Fruit fly (Drosophila melanogaster): ENCODE data around the gene CG3176.

The CG3176 gene

DNA sequence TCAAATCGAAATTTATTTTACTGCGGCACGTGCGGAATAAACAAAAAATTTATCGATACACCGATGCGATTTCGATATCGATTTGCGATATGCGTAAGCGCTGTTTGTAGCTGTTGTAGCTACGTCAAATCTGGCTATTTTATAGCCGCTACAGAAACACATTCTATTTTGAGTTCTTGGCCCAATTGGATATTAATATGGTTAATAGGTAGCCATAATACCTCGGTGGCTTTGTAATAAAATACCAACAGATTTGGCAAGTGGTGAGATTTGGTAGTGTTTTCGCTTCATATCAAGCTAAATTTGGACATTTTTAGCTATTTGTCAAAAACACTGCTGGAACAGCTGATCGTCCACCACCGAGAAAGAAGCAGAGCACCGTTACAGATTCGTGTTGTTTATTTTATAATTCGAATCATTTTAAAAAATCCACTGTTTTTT, 5.9 kb downstream of the CG3176 start, which contains the start of the genes CG18273 and CG3156 (continued):
- TF ChIP-seq CG7987 (GFP tag; optimal IDR thresholded peaks at IDR 0.05), result no peak
- no peak for TF ChIP-seq dati (GFP tag; IDR thresholded peaks at IDR 0.05)
- TF ChIP-seq CG12391 (tag; optimal IDR thresholded peaks at IDR 0.05), result peak; percentile 35
- peak; percentile 60 for TF ChIP-seq CG10267 (tag; optimal IDR thresholded peaks at IDR 0.05)
- no peak for TF ChIP-seq CG2889 (GFP tag; IDR thresholded peaks at IDR 0.05)
- TF ChIP-seq ara (GFP tag; IDR thresholded peaks at IDR 0.05), result no peak
- no peak for TF ChIP-seq CG6813 (GFP tag; optimal IDR thresholded peaks at IDR 0.05)
- no peak for TF ChIP-seq CG7963 (GFP tag; IDR thresholded peaks at IDR 0.05; ENCODE audit: partially characterized antibody)
- peak; percentile 43 for TF ChIP-seq CG13624 (GFP tag; optimal IDR thresholded peaks at IDR 0.05)
- no peak for TF ChIP-seq oc (tag; optimal IDR thresholded peaks at IDR 0.05)
- TF ChIP-seq dmrt11E (tag; optimal IDR thresholded peaks at IDR 0.05), result no peak
- TF ChIP-seq vvl (GFP tag; IDR thresholded peaks at IDR 0.05), result no peak
- no peak for TF ChIP-seq bcd (GFP tag; optimal IDR thresholded peaks at IDR 0.05)
- no peak for TF ChIP-seq CG12769 (tag; optimal IDR thresholded peaks at IDR 0.05)
- peak in 1 of 2 experiments; percentile 4 for TF ChIP-seq Hr51 (GFP tag; optimal IDR thresholded peaks at IDR 0.05)
- no peak for TF ChIP-seq Oaz (GFP tag; IDR thresholded peaks at IDR 0.05)
- no peak for TF ChIP-seq da (GFP tag; optimal IDR thresholded peaks at IDR 0.05)
- TF ChIP-seq gfzf (GFP tag; optimal IDR thresholded peaks at IDR 0.05), result peak; percentile 39
- TF ChIP-seq Dek (tag; optimal IDR thresholded peaks at IDR 0.05), result no peak
- TF ChIP-seq CG32767 (GFP tag; IDR thresholded peaks at IDR 0.05), result no peak
- no peak for TF ChIP-seq bowl (GFP tag; IDR thresholded peaks at IDR 0.05)
- TF ChIP-seq seq (GFP tag; IDR thresholded peaks at IDR 0.05), result no peak
- TF ChIP-seq vfl (GFP tag; optimal IDR thresholded peaks at IDR 0.05), result no peak
- TF ChIP-seq CG9932 (GFP tag; IDR thresholded peaks at IDR 0.05), result peak; percentile 46
- TF ChIP-seq Usf (GFP tag; optimal IDR thresholded peaks at IDR 0.05), result no peak
- peak; percentile 52 for TF ChIP-seq CG12659 (GFP tag; optimal IDR thresholded peaks at IDR 0.05)
- peak; percentile 45 for TF ChIP-seq gro (GFP tag; optimal IDR thresholded peaks at IDR 0.05)
- TF ChIP-seq CG17186 (GFP tag; optimal IDR thresholded peaks at IDR 0.05), result peak; percentile 82
- TF ChIP-seq CG14710 (tag; optimal IDR thresholded peaks at IDR 0.05), result peak; percentile 68
- TF ChIP-seq CG42726 (GFP tag; IDR thresholded peaks at IDR 0.05; ENCODE audit: partially characterized antibody), result no peak
- no peak for TF ChIP-seq CG9215 (GFP tag; IDR thresholded peaks at IDR 0.05)
- peak in 1 of 3 experiments; percentile 11 for TF ChIP-seq Stat92E (GFP tag; optimal IDR thresholded peaks at IDR 0.05)
- TF ChIP-seq CG7372 (GFP tag; IDR thresholded peaks at IDR 0.05), result no peak
- no peak for TF ChIP-seq CG8290 (GFP tag; optimal IDR thresholded peaks at IDR 0.05)
- TF ChIP-seq CG8290 (tag; optimal IDR thresholded peaks at IDR 0.05), result no peak
- no peak for TF ChIP-seq CG10959 (GFP tag; IDR thresholded peaks at IDR 0.05)
- TF ChIP-seq klu (GFP tag; IDR thresholded peaks at IDR 0.05), result no peak
- TF ChIP-seq CG12299 (tag; optimal IDR thresholded peaks at IDR 0.05), result peak; percentile 7
- no peak for TF ChIP-seq CG31441 (GFP tag; IDR thresholded peaks at IDR 0.05)
- TF ChIP-seq dysf (GFP tag; IDR thresholded peaks at IDR 0.05), result 0 out of 3 replicates have a peak, but pooled peaks have one; percentile 11
- no peak for TF ChIP-seq abd-A (tag; optimal IDR thresholded peaks at IDR 0.05)
- no peak for TF ChIP-seq CG43689 (GFP tag; IDR thresholded peaks at IDR 0.05)
- TF ChIP-seq CG2202 (tag; optimal IDR thresholded peaks at IDR 0.05), result no peak
- no peak for TF ChIP-seq CG17328 (GFP tag; IDR thresholded peaks at IDR 0.05)
- TF ChIP-seq CG4328 (GFP tag; optimal IDR thresholded peaks at IDR 0.05), result no peak
- TF ChIP-seq tin (GFP tag; optimal IDR thresholded peaks at IDR 0.05), result no peak
- TF ChIP-seq HHEX (GFP tag; optimal IDR thresholded peaks at IDR 0.05), result no peak
- TF ChIP-seq tll (GFP tag; optimal IDR thresholded peaks at IDR 0.05), result no peak
- TF ChIP-seq sens (GFP tag), result peak; percentile 86
- TF ChIP-seq CG15011 (GFP tag; optimal IDR thresholded peaks at IDR 0.05), result no peak
- TF ChIP-seq CG10147 (GFP tag; optimal IDR thresholded peaks at IDR 0.05), result no peak

Measured in whole organism, embryonic.